Worm (Caenorhabditis elegans) whole organism, L1 larva: Measurements from ENCODE around the gene C54F6.12.

Source experiments
- blmp-1 ChIP-seq: fragments of 150-350 bp; optimal IDR thresholded peaks from 2 replicates; lab custom pipeline; 2014; ENCODE audit warnings: missing biosample characterization, missing genetic modification characterization
- ceh-82 ChIP-seq, 3 experiments: fragments of 150-350 bp in 1 of 3; sonication (generic microtip) in 2 of 3; optimal IDR thresholded peaks; 2 replicates each; lab custom pipeline; 2014 to 2017; ENCODE audit warnings: missing biosample characterization in 3 of 3, missing genetic modification characterization in 3 of 3
- fkh-10 ChIP-seq: sonication (generic microtip); optimal IDR thresholded peaks from 2 replicates; lab custom pipeline; 2017; ENCODE audit warnings: missing biosample characterization, missing genetic modification reagents, missing genetic modification characterization
- lin-15B ChIP-seq: fragments of 150-350 bp; sonication (generic microtip); optimal IDR thresholded peaks from 3 replicates; lab custom pipeline; 2014; ENCODE audit warnings: missing biosample characterization, missing genetic modification characterization
- skn-1 ChIP-seq: fragments of 150-350 bp; optimal IDR thresholded peaks from 2 replicates; lab custom pipeline; 2014; ENCODE audit warnings: missing biosample characterization, missing genetic modification characterization
- unc-130 ChIP-seq: fragments of 150-350 bp; optimal IDR thresholded peaks from 2 replicates; lab custom pipeline; 2017; ENCODE audit warnings: missing biosample characterization, missing genetic modification characterization, inconsistent platforms

ce11 chrV:7523392-7523791, 14.5 kb downstream of the C54F6.12 start, which contains the start of gene C54F6.6:
- TF ChIP-seq fkh-10 (GFP tag; lab: Kevin White, UChicago): no peak
- TF ChIP-seq skn-1 (tag; lab: Kevin White, UChicago): no peak
- no peak for TF ChIP-seq unc-130 (tag; lab: Kevin White, UChicago)
- no peak for TF ChIP-seq blmp-1 (tag; lab: Kevin White, UChicago)
- TF ChIP-seq ceh-82 (tag; optimal IDR thresholded peaks at IDR 0.05; lab: Kevin White, UChicago): no peak
- no peak for TF ChIP-seq lin-15B (tag; lab: Kevin White, UChicago)
